Fruit fly (Drosophila melanogaster): ENCODE data around the gene betaTub97EF.

The betaTub97EF gene

DNA sequence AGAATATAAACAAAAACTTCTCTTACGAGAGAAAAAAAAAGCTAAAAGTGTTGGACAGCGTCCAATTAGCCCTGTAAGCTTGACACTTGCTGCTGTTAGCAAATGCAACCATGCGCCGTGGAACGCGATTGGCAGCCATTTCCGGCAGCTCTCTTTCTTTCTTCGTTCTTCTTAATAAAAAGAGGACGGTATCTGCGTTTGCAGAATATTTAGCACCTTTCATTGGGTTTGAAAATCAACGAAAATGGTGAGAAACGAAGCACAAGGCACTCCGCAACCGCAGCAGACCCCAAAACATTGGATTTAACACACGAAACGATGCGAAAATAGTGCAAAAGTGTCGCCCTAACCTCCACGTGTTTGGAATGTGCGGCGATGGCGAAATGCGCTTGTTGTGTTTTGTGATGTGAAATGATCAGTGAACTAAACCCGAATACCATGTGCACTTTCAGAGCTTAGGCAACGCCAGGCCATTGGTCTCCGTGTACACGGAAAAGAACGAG, 65.5 kb downstream of the betaTub97EF start, which contains the start of gene RpL4 (continued):
- TF ChIP-seq CG3407 (GFP tag; optimal IDR thresholded peaks at IDR 0.05) (peak; percentile 85), chif (GFP tag; optimal IDR thresholded peaks at IDR 0.05) (peak; percentile 68 to 84), CG9932 (GFP tag; IDR thresholded peaks at IDR 0.05) (peak; percentile 65), Max (GFP tag; optimal IDR thresholded peaks at IDR 0.05) (peak; percentile 75), CG13775 (GFP tag; optimal IDR thresholded peaks at IDR 0.05) (peak; percentile 95), CG3995 (GFP tag; optimal IDR thresholded peaks at IDR 0.05) (peak; percentile 55), CG1647 (GFP tag; optimal IDR thresholded peaks at IDR 0.05) (peak; percentile 59), CG9797 (GFP tag; optimal IDR thresholded peaks at IDR 0.05) (peak; percentile 27), bcd (GFP tag; optimal IDR thresholded peaks at IDR 0.05) (peak; percentile 92), slp2 (GFP tag; optimal IDR thresholded peaks at IDR 0.05) (peak; percentile 72), HLH4C (GFP tag; IDR thresholded peaks at IDR 0.05; ENCODE audit: partially characterized antibody) (no peak), ems (GFP tag; optimal IDR thresholded peaks at IDR 0.05) (peak; percentile 35), CG15696 (tag; optimal IDR thresholded peaks at IDR 0.05) (no peak), Antp (GFP tag; optimal IDR thresholded peaks at IDR 0.05) (peak; percentile 53), CG13624 (GFP tag; optimal IDR thresholded peaks at IDR 0.05) (peak; percentile 86), tna (GFP tag; IDR thresholded peaks at IDR 0.05; ENCODE audit: partially characterized antibody) (0 out of 2 replicates have a peak, but pooled peaks have one; percentile 16), CG43689 (GFP tag; IDR thresholded peaks at IDR 0.05) (0 out of 2 replicates have a peak, but pooled peaks have one; percentile 22), Ada2b (GFP tag; IDR thresholded peaks at IDR 0.05) (peak; percentile 56; the same call in 1 of the 2 replicates), CG11723 (GFP tag; optimal IDR thresholded peaks at IDR 0.05) (peak; percentile 79), peb (GFP tag; IDR thresholded peaks at IDR 0.05) (no peak), HHEX (GFP tag; optimal IDR thresholded peaks at IDR 0.05) (peak; percentile 87), CG15601 (tag; optimal IDR thresholded peaks at IDR 0.05) (peak; percentile 76), nom (GFP tag; optimal IDR thresholded peaks at IDR 0.05) (peak; percentile 90), zfh2 (GFP tag; optimal IDR thresholded peaks at IDR 0.05) (peak; percentile 44), odd (GFP tag; optimal IDR thresholded peaks at IDR 0.05) (peak; percentile 94), CG2889 (GFP tag; IDR thresholded peaks at IDR 0.05) (no peak), CG2712 (tag; optimal IDR thresholded peaks at IDR 0.05) (peak; percentile 40), jing (GFP tag; optimal IDR thresholded peaks at IDR 0.05) (no peak), gce (GFP tag; IDR thresholded peaks at IDR 0.05) (peak; percentile 90), Six4 (GFP tag; optimal IDR thresholded peaks at IDR 0.05) (peak; percentile 58), CG3847 (GFP tag; IDR thresholded peaks at IDR 0.05) (peak; percentile 80), HmgD (GFP tag; optimal IDR thresholded peaks at IDR 0.05) (peak; percentile 42), ac (GFP tag; optimal IDR thresholded peaks at IDR 0.05) (peak; percentile 84), danr (GFP tag; IDR thresholded peaks at IDR 0.05) (peak; percentile 39; the same call in 1 of the 2 replicates), fd102C (GFP tag; optimal IDR thresholded peaks at IDR 0.05) (peak; percentile 84), MBD-R2 (GFP tag; IDR thresholded peaks at IDR 0.05) (peak; percentile 48; the same call in 1 of the 2 replicates), Vsx1 (GFP tag; optimal IDR thresholded peaks at IDR 0.05) (peak; percentile 83), tx (GFP tag; optimal IDR thresholded peaks at IDR 0.05) (peak; percentile 40), Oaz (GFP tag; IDR thresholded peaks at IDR 0.05) (peak; percentile 69), CG11560 (tag; IDR thresholded peaks at IDR 0.05) (no peak), ind (GFP tag; optimal IDR thresholded peaks at IDR 0.05) (peak; percentile 53), cato (GFP tag; optimal IDR thresholded peaks at IDR 0.05; ENCODE audit: borderline replicate concordance) (peak; percentile 62), Dp (GFP tag; optimal IDR thresholded peaks at IDR 0.05) (peak; percentile 12), esg (GFP tag; conservative IDR thresholded peaks at IDR 0.05) (peak; percentile 28; the same call in 1 of the 2 replicates), ewg (GFP tag; optimal IDR thresholded peaks at IDR 0.05) (peak; percentile 85), shn (GFP tag; optimal IDR thresholded peaks at IDR 0.05) (peak; percentile 77), fd96Cb (tag; optimal IDR thresholded peaks at IDR 0.05) (peak; percentile 48), CG12219 (GFP tag; optimal IDR thresholded peaks at IDR 0.05) (peak; percentile 78), Aef1 (GFP tag; IDR thresholded peaks at IDR 0.05) (0 out of 3 replicates have a peak, but pooled peaks have one; percentile 21), MTF-1 (GFP tag; optimal IDR thresholded peaks at IDR 0.05; ENCODE audit: borderline replicate concordance) (peak; percentile 96)
